Worm (Caenorhabditis elegans) whole organism, L3 larva: ENCODE data around the gene K09F6.11.

ENCODE experiments used
- elt-1 ChIP-seq: fragments of 150-350 bp; optimal IDR thresholded peaks from 2 replicates; lab custom pipeline; 2014; ENCODE audit warnings: missing biosample characterization, missing genetic modification characterization
- elt-3 ChIP-seq, 3 experiments: fragments of 150-350 bp in 1 of 3; sonication (generic microtip) in 2 of 3; optimal IDR thresholded peaks; 2 replicates in 2 of 3; 4 replicates in 1 of 3; lab custom pipeline; 2014 to 2017; ENCODE audit warnings: missing biosample characterization in 3 of 3, missing genetic modification characterization in 3 of 3
- fkh-10 ChIP-seq: sonication (generic microtip); optimal IDR thresholded peaks from 2 replicates; lab custom pipeline; 2017; ENCODE audit warnings: missing biosample characterization, missing genetic modification reagents, missing genetic modification characterization
- nfya-1 ChIP-seq: sonication (generic microtip); optimal IDR thresholded peaks from 2 replicates; lab custom pipeline; 2017; ENCODE audit warnings: missing genetic modification characterization, mild to moderate bottlenecking, missing compliant biosample characterization, antibody characterized with exemption, moderate library complexity; ENCODE audit not compliant: insufficient read depth
- nhr-43 ChIP-seq: sonication (generic microtip); optimal IDR thresholded peaks from 2 replicates; lab custom pipeline; 2016; ENCODE audit warnings: mild to moderate bottlenecking, missing genetic modification characterization, missing compliant biosample characterization; ENCODE audit not compliant: poor library complexity, severe bottlenecking
- zag-1 ChIP-seq: fragments of 150-350 bp; optimal IDR thresholded peaks from 2 replicates; lab custom pipeline; 2014; ENCODE audit warnings: missing biosample characterization, missing genetic modification characterization

Gene K09F6.11

ce11 chrII:2324956-2325355 is 45.0 kb downstream of the K09F6.11 start, which contains the start of gene ZK1240.11:
Gene ZK1240.11 (plus strand): TSS chrII:2325256.
- TF ChIP-seq elt-3 (tag; optimal IDR thresholded peaks at IDR 0.05; lab: Kevin White, UChicago) (no peak), zag-1 (tag; lab: Kevin White, UChicago) (no peak), elt-1 (tag; lab: Kevin White, UChicago) (no peak), fkh-10 (no peak)

ce11 chrII:2328963-2329442 is 49.1 kb downstream of the K09F6.11 start, which contains the start of the genes ZK1240.8 and ZK1240.1:
Gene ZK1240.8 (minus strand): TSS chrII:2329063.
Gene ZK1240.1 (plus strand): TSS chrII:2329392.
- TF ChIP-seq nfya-1 (tag; lab: Kevin White, UChicago) = no peak
- no peak for TF ChIP-seq nhr-43 (tag; lab: Kevin White, UChicago)
- TF ChIP-seq, all 47 proteins: peak for 0
